Fruit fly (Drosophila melanogaster): ENCODE results near the gene CG9626.

- TF ChIP-seq CG8159 (tag; optimal IDR thresholded peaks at IDR 0.05) (peak; percentile 98), D1 (tag; optimal IDR thresholded peaks at IDR 0.05) (peak; percentile 93), CG15710 (tag; optimal IDR thresholded peaks at IDR 0.05) (peak; percentile 97), CG17806 (tag; optimal IDR thresholded peaks at IDR 0.05) (peak; percentile 94), CG34367 (tag; optimal IDR thresholded peaks at IDR 0.05) (peak; percentile 90), EcR (GFP tag; optimal IDR thresholded peaks at IDR 0.05) (no peak), Pif1A (GFP tag; optimal IDR thresholded peaks at IDR 0.05) (peak; percentile 89), CG4496 (GFP tag; IDR thresholded peaks at IDR 0.05) (peak; percentile 90), CG32121 (GFP tag; IDR thresholded peaks at IDR 0.05) (peak; percentile 93), rn (GFP tag; IDR thresholded peaks at IDR 0.05) (peak; percentile 87), Snoo (tag; optimal IDR thresholded peaks at IDR 0.05) (peak; percentile 95), fd96Ca (GFP tag; IDR thresholded peaks at IDR 0.05) (peak; percentile 91), gl (tag; optimal IDR thresholded peaks at IDR 0.05) (peak; percentile 76), CG10348 (GFP tag; IDR thresholded peaks at IDR 0.05) (peak; percentile 90)
These were observed 33.1 kb upstream of the CG9626 start, which contains the start of gene Poxm for dm6 chr3R:8333768-8334470.

Measured in whole organism, pupa.